Fruit fly (Drosophila melanogaster): ENCODE measurements around the gene comm3.

DNA sequence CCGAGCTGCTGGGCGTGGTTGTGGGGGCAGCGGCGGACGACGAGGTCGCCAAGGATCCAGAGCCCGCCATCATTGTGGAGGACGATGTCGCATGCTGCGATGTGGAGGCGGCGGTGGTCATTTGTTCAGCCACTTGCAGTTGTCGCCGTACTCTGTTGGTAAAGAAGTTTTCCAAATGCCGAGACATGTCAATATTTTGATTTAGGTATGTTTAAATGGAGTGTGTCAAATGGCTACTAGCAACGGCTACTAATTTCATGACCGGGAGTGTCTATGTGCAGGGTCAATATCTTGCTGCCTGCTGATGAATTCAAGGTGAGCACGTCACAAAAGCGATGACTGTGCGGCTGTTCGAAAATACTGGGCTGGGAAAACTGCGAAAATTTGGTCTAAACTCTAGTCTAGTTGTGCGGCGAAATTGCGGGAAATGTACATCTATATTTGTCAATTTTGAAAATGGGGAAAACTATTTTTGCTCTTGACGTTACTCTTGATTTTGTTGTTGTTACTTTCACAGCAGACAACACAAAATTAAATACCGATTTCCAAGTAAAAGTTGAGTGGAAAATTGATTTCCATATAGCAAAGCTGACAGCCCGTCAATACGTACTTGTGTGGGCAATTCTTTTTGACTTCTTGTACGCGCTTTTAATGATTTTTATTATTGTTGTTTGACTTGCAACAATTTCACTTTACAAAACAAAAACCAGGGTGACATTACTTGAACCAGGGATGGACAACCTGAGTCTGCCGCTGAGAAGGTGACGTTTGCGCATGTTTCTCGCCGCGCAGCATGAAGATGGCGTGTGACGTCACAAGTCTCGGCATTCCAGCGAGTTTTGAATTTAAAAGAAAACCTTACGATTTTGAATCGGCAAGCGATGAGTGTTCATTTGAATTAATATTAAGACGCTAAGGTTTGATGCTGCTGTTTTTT, 59.8 kb downstream of the comm3 start, which contains the start of gene CG7656:
- TF ChIP-seq usp (GFP tag; optimal IDR thresholded peaks at IDR 0.05), result no peak
- no peak for TF ChIP-seq Dll (optimal IDR thresholded peaks at IDR 0.05)
- TF ChIP-seq psq (optimal IDR thresholded peaks at IDR 0.05), result no peak

Measured in whole organism.